Fruit fly (Drosophila melanogaster) whole organism, embryonic: Measurements from ENCODE around the gene CG33284.

Experiments
- B-H2 ChIP-seq: fragments of 200-800 bp; sonication (Bioruptor generic); optimal IDR thresholded peaks from 2 replicates; lab custom pipeline; 2018; ENCODE audit warnings: missing biosample characterization, mild to moderate bottlenecking, missing genetic modification characterization
- CG10959 ChIP-seq: fragments of 200-800 bp; sonication (Bioruptor generic); IDR thresholded peaks from 2 replicates; pipeline ENCODE4 v1.3.6; 2022; ENCODE audit warnings: missing biosample characterization, missing genetic modification characterization
- CG2875 ChIP-seq: fragments of 200-800 bp; sonication (Bioruptor generic); optimal IDR thresholded peaks from 2 replicates; lab custom pipeline; 2017; ENCODE audit warnings: missing biosample characterization, mild to moderate bottlenecking, missing genetic modification characterization, missing genetic modification reagents
- CG33213 ChIP-seq: fragments of 200-800 bp; sonication (Bioruptor generic); optimal IDR thresholded peaks from 3 replicates; lab custom pipeline; 2016; ENCODE audit warnings: missing biosample characterization, missing genetic modification characterization
- CG7271 ChIP-seq: fragments of 200-800 bp; sonication (Bioruptor generic); optimal IDR thresholded peaks from 2 replicates; lab custom pipeline; 2018; ENCODE audit warnings: missing biosample characterization, mild to moderate bottlenecking, missing genetic modification characterization, moderate library complexity
- D19A ChIP-seq: fragments of 200-800 bp; optimal IDR thresholded peaks from 3 replicates; lab custom pipeline; 2019; ENCODE audit warnings: missing biosample characterization, mild to moderate bottlenecking, missing genetic modification characterization, moderate library complexity
- Hand ChIP-seq: fragments of 200-800 bp; sonication (Bioruptor generic); optimal IDR thresholded peaks from 2 replicates; lab custom pipeline; 2017; ENCODE audit warnings: mild to moderate bottlenecking, missing biosample characterization, missing genetic modification reagents, missing genetic modification characterization
- Lhr ChIP-seq: fragments of 200-800 bp; sonication (Bioruptor generic); optimal IDR thresholded peaks from 3 replicates; lab custom pipeline; 2017; ENCODE audit warnings: mild to moderate bottlenecking, missing biosample characterization, missing genetic modification reagents, missing genetic modification characterization
- Tbp ChIP-seq: fragments of >200 bp; optimal IDR thresholded peaks from 2 replicates; lab custom pipeline; 2018; ENCODE audit warnings: missing biosample characterization, missing genetic modification characterization
- eyg ChIP-seq: fragments of 200-800 bp; sonication (Bioruptor generic); optimal IDR thresholded peaks from 3 replicates; lab custom pipeline; 2016; ENCODE audit warnings: missing biosample characterization, missing genetic modification characterization
- hth ChIP-seq: fragments of >200 bp; optimal IDR thresholded peaks from 2 replicates; lab custom pipeline; 2017; ENCODE audit warnings: inconsistent platforms
- row ChIP-seq: fragments of 200-800 bp; sonication (Bioruptor generic); IDR thresholded peaks from 3 replicates; pipeline ENCODE4 v1.3.6; 2022; ENCODE audit warnings: missing biosample characterization, missing genetic modification characterization
- schlank ChIP-seq: fragments of 200-800 bp; sonication (Bioruptor generic); optimal IDR thresholded peaks from 2 replicates; lab custom pipeline; 2018; ENCODE audit warnings: missing biosample characterization, mild to moderate bottlenecking, missing genetic modification characterization

- peak; percentile 96 for TF ChIP-seq row
- TF ChIP-seq CG7271 (tag; lab: Kevin White, UChicago), result peak; percentile 70
- TF ChIP-seq CG33213 (GFP tag; lab: Kevin White, UChicago), result no peak
- no peak for TF ChIP-seq Tbp (GFP tag; lab: Kevin White, UChicago)
- no peak for TF ChIP-seq hth (lab: Kevin White, UChicago)
- peak; percentile 56 for TF ChIP-seq CG10959 (GFP tag; lab: Robert Waterston, UW)
- peak; percentile 99 for TF ChIP-seq D19A (tag; lab: Kevin White, UChicago)
- TF ChIP-seq B-H2, result no peak
- TF ChIP-seq Hand (GFP tag; lab: Kevin White, UChicago), result peak; percentile 77
- peak; percentile 50 for TF ChIP-seq Lhr (GFP tag; lab: Kevin White, UChicago)
- peak; percentile 29 for TF ChIP-seq eyg (GFP tag; lab: Kevin White, UChicago)
- TF ChIP-seq CG2875, result peak; percentile 62
- peak; percentile 74 for TF ChIP-seq schlank (tag; lab: Kevin White, UChicago)
Observed at dm6 chr3L:21172527-21173253, 49.1 kb downstream of the CG33284 start, which contains the start of the genes chb and AsnS.
